Worm (Caenorhabditis elegans) whole organism, L3 larva: ENCODE measurements around the gene hmg-4.

Experiments used
- R02D3.7 ChIP-seq: fragments of 150-350 bp; optimal IDR thresholded peaks from 2 replicates; lab custom pipeline; 2014; ENCODE audit warnings: missing biosample characterization, missing genetic modification characterization
- aly-2 ChIP-seq: fragments of 150-350 bp; optimal IDR thresholded peaks from 2 replicates; lab custom pipeline; 2014; ENCODE audit warnings: missing biosample characterization, missing genetic modification characterization
- ama-1 ChIP-seq: fragments of 150-350 bp; optimal IDR thresholded peaks from 2 replicates; lab custom pipeline; 2018
- daf-12 ChIP-seq: fragments of 150-350 bp; optimal IDR thresholded peaks from 2 replicates; lab custom pipeline; 2014; ENCODE audit warnings: missing biosample characterization, missing genetic modification reagents, missing genetic modification characterization
- egl-27 ChIP-seq: sonication (generic microtip); optimal IDR thresholded peaks from 4 replicates; lab custom pipeline; 2017; ENCODE audit warnings: missing biosample characterization, missing genetic modification reagents, missing genetic modification characterization
- elt-3 ChIP-seq, 3 experiments: fragments of 150-350 bp in 1 of 3; sonication (generic microtip) in 2 of 3; optimal IDR thresholded peaks; 2 replicates in 2 of 3; 4 replicates in 1 of 3; lab custom pipeline; 2014 to 2017; ENCODE audit warnings: missing biosample characterization in 3 of 3, missing genetic modification characterization in 3 of 3
- eor-1 ChIP-seq, 2 experiments: fragments of 150-350 bp; optimal IDR thresholded peaks; 2 replicates each; lab custom pipeline; 2014 to 2018; ENCODE audit warnings: missing biosample characterization in 2 of 2, missing genetic modification characterization in 2 of 2
- mdl-1 ChIP-seq: fragments of 150-350 bp; optimal IDR thresholded peaks from 2 replicates; lab custom pipeline; 2014; ENCODE audit warnings: missing biosample characterization, missing genetic modification characterization
- nhr-43 ChIP-seq: sonication (generic microtip); optimal IDR thresholded peaks from 2 replicates; lab custom pipeline; 2016; ENCODE audit warnings: mild to moderate bottlenecking, missing genetic modification characterization, missing compliant biosample characterization; ENCODE audit not compliant: poor library complexity, severe bottlenecking
- nhr-77 ChIP-seq: fragments of 150-350 bp; optimal IDR thresholded peaks from 2 replicates; lab custom pipeline; 2014; ENCODE audit warnings: missing biosample characterization, missing genetic modification characterization
- pha-4 ChIP-seq: fragments of 150-350 bp; optimal IDR thresholded peaks from 2 replicates; lab custom pipeline; 2014; ENCODE audit warnings: missing biosample characterization, missing genetic modification reagents, missing genetic modification characterization
- pqm-1 ChIP-seq: fragments of 150-350 bp; optimal IDR thresholded peaks from 2 replicates; lab custom pipeline; 2017; ENCODE audit warnings: missing biosample characterization, missing genetic modification characterization, inconsistent platforms
- snpc-4 ChIP-seq: fragments of 150-350 bp; optimal IDR thresholded peaks from 2 replicates; lab custom pipeline; 2014; ENCODE audit warnings: missing biosample characterization, missing genetic modification characterization
- ztf-11 ChIP-seq: fragments of 150-350 bp; optimal IDR thresholded peaks from 2 replicates; lab custom pipeline; 2014; ENCODE audit warnings: missing biosample characterization, missing genetic modification characterization

DNA sequence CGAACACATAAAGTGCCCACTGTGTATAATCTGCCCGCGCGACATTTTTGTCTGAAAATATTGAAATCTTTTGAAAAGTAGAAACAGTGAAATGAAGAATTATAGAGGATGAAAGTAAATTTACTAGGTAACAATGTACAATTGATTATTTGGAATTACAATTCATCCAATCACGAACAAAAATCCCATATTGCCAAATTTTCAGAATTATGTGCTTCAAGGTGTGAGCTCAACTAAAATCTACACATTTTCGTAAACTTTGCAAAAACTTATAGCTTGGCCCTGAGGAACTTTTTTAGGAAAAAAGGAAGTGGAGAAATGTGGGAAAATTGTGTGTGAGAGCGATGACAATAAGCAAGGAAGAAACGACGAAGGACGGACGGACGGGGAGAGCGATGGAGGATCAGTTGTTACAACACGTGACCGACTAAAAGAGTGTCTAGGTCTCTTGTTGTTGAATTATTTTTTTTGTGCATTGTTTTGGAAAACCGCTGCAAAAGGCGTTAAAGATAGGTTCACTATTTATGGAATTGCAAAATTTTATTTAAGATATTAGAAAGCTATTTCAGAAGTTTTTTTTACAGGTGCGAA is 6.6 kb downstream of the hmg-4 start, which contains the start of gene mml-1:
- TF ChIP-seq eor-1 (tag; optimal IDR thresholded peaks at IDR 0.05; lab: Kevin White, UChicago) (no peak), snpc-4 (no peak), mdl-1 (tag; lab: Kevin White, UChicago) (no peak), daf-12 (no peak), nhr-77 (tag; lab: Kevin White, UChicago) (no peak), egl-27 (no peak), elt-3 (tag; optimal IDR thresholded peaks at IDR 0.05; lab: Kevin White, UChicago) (no peak), pqm-1 (tag; lab: Kevin White, UChicago) (no peak), ama-1 (lab: Kevin White, UChicago) (peak; percentile 66), aly-2 (tag; lab: Kevin White, UChicago) (no peak), ztf-11 (tag; lab: Kevin White, UChicago) (no peak), pha-4 (no peak), R02D3.7 (tag; lab: Kevin White, UChicago) (no peak), nhr-43 (tag; lab: Kevin White, UChicago) (no peak)
